Worm (Caenorhabditis elegans): ENCODE data around the gene unc-22.

DNA sequence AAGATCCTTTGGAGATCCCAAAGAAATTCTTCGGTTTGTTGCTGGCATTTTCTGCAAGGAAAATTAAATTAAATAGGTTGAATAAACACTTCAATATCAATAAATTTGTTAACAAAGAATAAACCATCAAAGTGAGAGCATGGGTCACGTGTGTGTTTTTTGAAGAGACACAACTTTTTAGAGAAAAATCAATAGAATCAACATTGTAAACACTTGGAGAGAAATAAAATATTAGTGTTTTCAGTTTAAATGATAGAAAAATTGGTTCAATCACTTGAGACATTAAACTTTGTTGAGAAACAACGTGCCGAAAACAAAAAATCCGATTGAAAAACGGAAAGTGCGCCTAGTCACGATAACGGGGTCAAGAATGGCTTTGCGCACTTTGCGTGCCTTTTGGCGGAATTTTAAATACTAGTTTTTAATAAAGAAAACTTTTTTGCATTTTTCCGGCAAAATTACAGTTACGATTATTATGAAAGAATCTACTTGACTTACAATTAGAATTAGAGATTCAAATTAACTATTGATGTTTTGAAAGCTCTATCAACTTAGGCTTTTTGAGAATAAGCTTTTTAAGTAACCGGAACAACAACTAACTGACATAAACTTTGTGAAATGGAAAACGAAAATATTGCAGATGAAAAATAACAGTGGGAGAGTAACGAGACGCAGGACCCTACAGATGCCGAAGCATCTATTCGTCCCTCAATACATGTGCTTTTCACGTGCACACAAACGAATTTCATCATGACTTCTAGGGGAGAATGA is 49.1 kb downstream of the unc-22 start, which contains the start of gene ZK829.7:
- TF ChIP-seq snpc-4 (tag; optimal IDR thresholded peaks at IDR 0.05) = peak; percentile 29
- TF ChIP-seq nhr-25 (tag; optimal IDR thresholded peaks at IDR 0.05) = peak; percentile 16
- no peak for TF ChIP-seq mdl-1 (tag; optimal IDR thresholded peaks at IDR 0.05)
- TF ChIP-seq nhr-237 (tag; optimal IDR thresholded peaks at IDR 0.05) = peak; percentile 11
- TF ChIP-seq nhr-12 (tag; optimal IDR thresholded peaks at IDR 0.05) = no peak
- no peak for TF ChIP-seq egl-27 (tag; optimal IDR thresholded peaks at IDR 0.05)
